Worm (Caenorhabditis elegans): ENCODE data around the gene grd-6.

ce11 chrV:9186028-9186427 is 35.6 kb upstream of the grd-6 start:
- TF ChIP-seq ama-1 (optimal IDR thresholded peaks at IDR 0.05) = no peak
- no peak for TF ChIP-seq elt-1 (tag; optimal IDR thresholded peaks at IDR 0.05)
- no peak for TF ChIP-seq unc-62 (GFP tag; optimal IDR thresholded peaks at IDR 0.05)
- no peak for TF ChIP-seq F13H6.1 (tag; optimal IDR thresholded peaks at IDR 0.05)
- TF ChIP-seq alr-1 (tag; optimal IDR thresholded peaks at IDR 0.05) = no peak
- TF ChIP-seq unc-39 (tag; optimal IDR thresholded peaks at IDR 0.05) = no peak
- no peak for TF ChIP-seq fos-1 (tag; optimal IDR thresholded peaks at IDR 0.05)
- no peak for TF ChIP-seq elt-3 (tag; optimal IDR thresholded peaks at IDR 0.05)
- no peak for TF ChIP-seq mab-5 (tag; optimal IDR thresholded peaks at IDR 0.05)
- TF ChIP-seq nhr-129 (tag; optimal IDR thresholded peaks at IDR 0.05) = no peak
- TF ChIP-seq nhr-6 (tag; optimal IDR thresholded peaks at IDR 0.05) = no peak
- TF ChIP-seq sem-4 (tag; optimal IDR thresholded peaks at IDR 0.05) = no peak
- TF ChIP-seq zag-1 (tag; optimal IDR thresholded peaks at IDR 0.05) = no peak

Data from whole organism, L2 larva.